Fruit fly (Drosophila melanogaster): ENCODE data around the gene CG34299.

The CG34299 gene

dm6 chr3R:30272176-30272857 is 22.9 kb downstream of the CG34299 start (continued):
- TF ChIP-seq CG12391 (tag; optimal IDR thresholded peaks at IDR 0.05), result no peak
- no peak for TF ChIP-seq Lpt (GFP tag; optimal IDR thresholded peaks at IDR 0.05)
- TF ChIP-seq CG3847 (GFP tag; IDR thresholded peaks at IDR 0.05), result no peak
- TF ChIP-seq gt (GFP tag; IDR thresholded peaks at IDR 0.05), result no peak
- TF ChIP-seq CG16863 (GFP tag; optimal IDR thresholded peaks at IDR 0.05), result no peak
- TF ChIP-seq CG4730 (GFP tag; IDR thresholded peaks at IDR 0.05), result no peak
- TF ChIP-seq gem (tag; optimal IDR thresholded peaks at IDR 0.05), result peak; percentile 35
- TF ChIP-seq insv (GFP tag; optimal IDR thresholded peaks at IDR 0.05), result no peak
- TF ChIP-seq CG6175 (GFP tag; IDR thresholded peaks at IDR 0.05), result no peak
- peak; percentile 92 for TF ChIP-seq corto (GFP tag; optimal IDR thresholded peaks at IDR 0.05)
- TF ChIP-seq CG16815 (GFP tag; optimal IDR thresholded peaks at IDR 0.05), result peak; percentile 2
- no peak for TF ChIP-seq sug (tag; optimal IDR thresholded peaks at IDR 0.05)
- no peak for TF ChIP-seq CG15601 (tag; optimal IDR thresholded peaks at IDR 0.05)
- no peak for TF ChIP-seq Kr (GFP tag; optimal IDR thresholded peaks at IDR 0.05)
- TF ChIP-seq lbe (GFP tag; optimal IDR thresholded peaks at IDR 0.05), result peak; percentile 90
- peak; percentile 56 for TF ChIP-seq zf30C (GFP tag; optimal IDR thresholded peaks at IDR 0.05)
- TF ChIP-seq lola (GFP tag; optimal IDR thresholded peaks at IDR 0.05), result peak in 1 of 3 experiments; percentile 5
- TF ChIP-seq peb (GFP tag; IDR thresholded peaks at IDR 0.05), result no peak
- no peak for TF ChIP-seq nmo (GFP tag; optimal IDR thresholded peaks at IDR 0.05)
- no peak for TF ChIP-seq Gsc (GFP tag; IDR thresholded peaks at IDR 0.05)
- no peak for TF ChIP-seq scrt (GFP tag; optimal IDR thresholded peaks at IDR 0.05)

dm6 chr3R:30272858-30273379 is 23.5 kb downstream of the CG34299 start:
- TF ChIP-seq CG32772 (GFP tag; IDR thresholded peaks at IDR 0.05), result no peak
- no peak for TF ChIP-seq CG31388 (GFP tag; optimal IDR thresholded peaks at IDR 0.05)
- TF ChIP-seq CG17186 (GFP tag; optimal IDR thresholded peaks at IDR 0.05), result no peak
- TF ChIP-seq Blimp-1 (GFP tag; optimal IDR thresholded peaks at IDR 0.05), result no peak
- TF ChIP-seq D19B (GFP tag; optimal IDR thresholded peaks at IDR 0.05), result no peak
- TF ChIP-seq insv (GFP tag; optimal IDR thresholded peaks at IDR 0.05), result no peak
- no peak for TF ChIP-seq mirr (GFP tag; optimal IDR thresholded peaks at IDR 0.05)
- TF ChIP-seq Deaf1 (tag; optimal IDR thresholded peaks at IDR 0.05), result peak; percentile 71
- TF ChIP-seq Antp (GFP tag; optimal IDR thresholded peaks at IDR 0.05), result no peak
- no peak for TF ChIP-seq CG2199 (GFP tag; IDR thresholded peaks at IDR 0.05)
- TF ChIP-seq CG1832 (GFP tag; optimal IDR thresholded peaks at IDR 0.05), result peak; percentile 54
- TF ChIP-seq knrl (GFP tag; IDR thresholded peaks at IDR 0.05; ENCODE audit: partially characterized antibody), result no peak
- TF ChIP-seq bbx (GFP tag; IDR thresholded peaks at IDR 0.05; ENCODE audit: partially characterized antibody), result peak; percentile 35; the same call in 1 of the 2 replicates
- no peak for TF ChIP-seq pb (GFP tag; optimal IDR thresholded peaks at IDR 0.05)
- TF ChIP-seq bowl (GFP tag; IDR thresholded peaks at IDR 0.05), result no peak
- TF ChIP-seq Trl (optimal IDR thresholded peaks at IDR 0.05), result peak; percentile 6 to 72
- TF ChIP-seq Trl (GFP tag; optimal IDR thresholded peaks at IDR 0.05), result no peak
- TF ChIP-seq CG13123 (GFP tag; optimal IDR thresholded peaks at IDR 0.05), result no peak
- TF ChIP-seq zfh2 (GFP tag; optimal IDR thresholded peaks at IDR 0.05), result no peak
- TF ChIP-seq Jarid2 (GFP tag; optimal IDR thresholded peaks at IDR 0.05), result peak; percentile 14
- TF ChIP-seq trem (tag; optimal IDR thresholded peaks at IDR 0.05), result no peak
- TF ChIP-seq Nf-YC (tag; optimal IDR thresholded peaks at IDR 0.05), result peak; percentile 24
- TF ChIP-seq Awh (GFP tag; IDR thresholded peaks at IDR 0.05), result no peak
- no peak for TF ChIP-seq zen2 (GFP tag; IDR thresholded peaks at IDR 0.05; ENCODE audit: partially characterized antibody)
- no peak for TF ChIP-seq CG12391 (tag; optimal IDR thresholded peaks at IDR 0.05)
- no peak for TF ChIP-seq run (tag; optimal IDR thresholded peaks at IDR 0.05)
- TF ChIP-seq CG4360 (GFP tag; IDR thresholded peaks at IDR 0.05), result peak; percentile 91
- TF ChIP-seq CG7745 (tag; optimal IDR thresholded peaks at IDR 0.05), result no peak
- TF ChIP-seq CG17385 (GFP tag; optimal IDR thresholded peaks at IDR 0.05), result no peak
- no peak for TF ChIP-seq Ets97D (GFP tag; optimal IDR thresholded peaks at IDR 0.05)
- TF ChIP-seq E2f2 (GFP tag; IDR thresholded peaks at IDR 0.05), result no peak

Measured in whole organism, embryonic.